Worm (Caenorhabditis elegans) whole organism, L1 larva: ENCODE measurements around the gene ZK1236.9.

Source experiments
- C34B4.2 ChIP-seq: sonication (generic microtip); optimal IDR thresholded peaks from 2 replicates; lab custom pipeline; 2017; ENCODE audit warnings: mild to moderate bottlenecking, missing genetic modification characterization, missing compliant biosample characterization
- aha-1 ChIP-seq: fragments of 150-350 bp; optimal IDR thresholded peaks from 2 replicates; lab custom pipeline; 2014; ENCODE audit warnings: missing biosample characterization, missing genetic modification characterization
- aly-2 ChIP-seq: fragments of 150-350 bp; optimal IDR thresholded peaks from 2 replicates; lab custom pipeline; 2014; ENCODE audit warnings: missing biosample characterization, missing genetic modification characterization
- ama-1 ChIP-seq: fragments of 150-350 bp; optimal IDR thresholded peaks from 2 replicates; lab custom pipeline; 2014
- ceh-63 ChIP-seq: fragments of 200-800 bp; sonication (Bioruptor generic); optimal IDR thresholded peaks from 2 replicates; lab custom pipeline; 2018; ENCODE audit warnings: mild to moderate bottlenecking, missing genetic modification characterization, missing compliant biosample characterization
- ceh-90 ChIP-seq: sonication (generic microtip); optimal IDR thresholded peaks from 2 replicates; lab custom pipeline; 2016; ENCODE audit warnings: missing genetic modification characterization, missing compliant biosample characterization
- ces-1 ChIP-seq: fragments of 150-350 bp; optimal IDR thresholded peaks from 2 replicates; lab custom pipeline; 2014; ENCODE audit warnings: missing biosample characterization, missing genetic modification reagents, missing genetic modification characterization
- dpl-1 ChIP-seq, 3 experiments: fragments of 150-350 bp in 2 of 3; sonication (generic microtip) in 1 of 3; optimal IDR thresholded peaks; 2 replicates each; lab custom pipeline; 2014 to 2017; ENCODE audit warnings: missing biosample characterization in 3 of 3, missing genetic modification characterization in 3 of 3, missing genetic modification reagents in 3 of 3
- dsc-1 ChIP-seq: sonication (generic microtip); optimal IDR thresholded peaks from 2 replicates; lab custom pipeline; 2016; ENCODE audit warnings: mild to moderate bottlenecking, missing genetic modification characterization, missing compliant biosample characterization
- efl-3 ChIP-seq: fragments of 200-800 bp; sonication (Bioruptor generic); optimal IDR thresholded peaks from 2 replicates; lab custom pipeline; 2018; ENCODE audit warnings: mild to moderate bottlenecking, missing genetic modification characterization, missing compliant biosample characterization
- egl-27 ChIP-seq, 2 experiments: fragments of 150-350 bp in 1 of 2; sonication (generic microtip); optimal IDR thresholded peaks; 3 replicates each; lab custom pipeline; 2017 to 2018; ENCODE audit warnings: missing biosample characterization in 2 of 2, missing genetic modification characterization in 2 of 2, missing genetic modification reagents in 2 of 2
- elt-2 ChIP-seq: sonication (generic microtip); optimal IDR thresholded peaks from 2 replicates; lab custom pipeline; 2016; ENCODE audit warnings: missing genetic modification characterization, mild to moderate bottlenecking, inconsistent platforms, missing compliant biosample characterization, missing genetic modification reagents
- elt-3 ChIP-seq, 6 experiments: fragments of 150-350 bp in 1 of 6; sonication (generic microtip); optimal IDR thresholded peaks; 2 replicates each; lab custom pipeline; 2017 to 2018; ENCODE audit warnings: missing biosample characterization in 6 of 6, missing genetic modification characterization in 6 of 6, inconsistent platforms in 1 of 6
- fkh-10 ChIP-seq: sonication (generic microtip); optimal IDR thresholded peaks from 2 replicates; lab custom pipeline; 2017; ENCODE audit warnings: missing biosample characterization, missing genetic modification reagents, missing genetic modification characterization
- hlh-17 ChIP-seq: fragments of 200-800 bp; sonication (Bioruptor generic); optimal IDR thresholded peaks from 2 replicates; lab custom pipeline; 2018; ENCODE audit warnings: missing genetic modification characterization, mild to moderate bottlenecking, missing compliant biosample characterization, moderate library complexity, borderline replicate concordance
- isw-1 ChIP-seq: fragments of 200-800 bp; sonication (Bioruptor generic); IDR thresholded peaks from 2 replicates; pipeline ENCODE4 v1.3.6; 2022; ENCODE audit warnings: missing genetic modification characterization, missing compliant biosample characterization
- lin-13 ChIP-seq: fragments of 150-350 bp; optimal IDR thresholded peaks from 2 replicates; lab custom pipeline; 2014; ENCODE audit warnings: missing biosample characterization, missing genetic modification reagents, missing genetic modification characterization
- lin-14 ChIP-seq: fragments of 200-800 bp; sonication (Bioruptor generic); optimal IDR thresholded peaks from 2 replicates; lab custom pipeline; 2018; ENCODE audit warnings: mild to moderate bottlenecking, missing genetic modification characterization, moderate library complexity, missing compliant biosample characterization
- lin-15B ChIP-seq: fragments of 150-350 bp; sonication (generic microtip); optimal IDR thresholded peaks from 3 replicates; lab custom pipeline; 2014; ENCODE audit warnings: missing biosample characterization, missing genetic modification characterization
- lin-39 ChIP-seq: fragments of 150-350 bp; optimal IDR thresholded peaks from 2 replicates; lab custom pipeline; 2014; ENCODE audit warnings: missing biosample characterization, missing genetic modification reagents, missing genetic modification characterization
- lir-3 ChIP-seq: sonication (generic microtip); optimal IDR thresholded peaks from 2 replicates; lab custom pipeline; 2016; ENCODE audit warnings: mild to moderate bottlenecking, missing genetic modification characterization, moderate library complexity, missing compliant biosample characterization; ENCODE audit not compliant: poor library complexity
- mef-2 ChIP-seq: fragments of 150-350 bp; optimal IDR thresholded peaks from 2 replicates; lab custom pipeline; 2014; ENCODE audit warnings: missing biosample characterization, missing genetic modification characterization
- nhr-12 ChIP-seq: sonication (generic microtip); optimal IDR thresholded peaks from 2 replicates; lab custom pipeline; 2017; ENCODE audit warnings: missing biosample characterization, missing genetic modification characterization
- nhr-28 ChIP-seq: fragments of 150-350 bp; optimal IDR thresholded peaks from 2 replicates; lab custom pipeline; 2014; ENCODE audit warnings: missing biosample characterization, missing genetic modification characterization
- nhr-71 ChIP-seq: sonication (generic microtip); optimal IDR thresholded peaks from 2 replicates; lab custom pipeline; 2016; ENCODE audit warnings: mild to moderate bottlenecking, missing genetic modification characterization, moderate library complexity, missing compliant biosample characterization
- nhr-84 ChIP-seq: sonication (generic microtip); optimal IDR thresholded peaks from 2 replicates; lab custom pipeline; 2017; ENCODE audit warnings: missing biosample characterization, missing genetic modification characterization
- nhr-85 ChIP-seq: sonication (generic microtip); peaks from one replicate; lab custom pipeline; 2016; ENCODE audit warnings: missing genetic modification characterization, inconsistent platforms, missing compliant biosample characterization
- pag-3 ChIP-seq: sonication (generic microtip); optimal IDR thresholded peaks from 2 replicates; lab custom pipeline; 2017; ENCODE audit warnings: missing genetic modification characterization, mild to moderate bottlenecking, missing compliant biosample characterization, antibody characterized with exemption, borderline replicate concordance; ENCODE audit not compliant: insufficient read depth
- pax-3 ChIP-seq: fragments of 200-800 bp; sonication (Bioruptor generic); optimal IDR thresholded peaks from 2 replicates; lab custom pipeline; 2018; ENCODE audit warnings: mild to moderate bottlenecking, missing genetic modification characterization, moderate library complexity, missing compliant biosample characterization
- skn-1 ChIP-seq: fragments of 150-350 bp; optimal IDR thresholded peaks from 2 replicates; lab custom pipeline; 2014; ENCODE audit warnings: missing biosample characterization, missing genetic modification characterization
- snpc-4 ChIP-seq: fragments of 150-350 bp; optimal IDR thresholded peaks from 2 replicates; lab custom pipeline; 2014; ENCODE audit warnings: missing biosample characterization, missing genetic modification characterization
- sox-4 ChIP-seq: sonication (generic microtip); optimal IDR thresholded peaks from 2 replicates; lab custom pipeline; 2016; ENCODE audit warnings: missing genetic modification characterization, missing compliant biosample characterization
- sptf-1 ChIP-seq: fragments of 150-350 bp; optimal IDR thresholded peaks from 2 replicates; lab custom pipeline; 2014; ENCODE audit warnings: missing biosample characterization, missing genetic modification characterization
- sup-37 ChIP-seq: fragments of 200-800 bp; sonication (Bioruptor generic); optimal IDR thresholded peaks from 2 replicates; lab custom pipeline; 2018; ENCODE audit warnings: mild to moderate bottlenecking, missing genetic modification characterization, missing compliant biosample characterization
- swsn-7 ChIP-seq: sonication (generic microtip); optimal IDR thresholded peaks from 2 replicates; lab custom pipeline; 2016; ENCODE audit warnings: missing genetic modification characterization, missing compliant biosample characterization
- tbx-2 ChIP-seq: sonication (generic microtip); optimal IDR thresholded peaks from 2 replicates; lab custom pipeline; 2016; ENCODE audit warnings: missing genetic modification characterization, missing compliant biosample characterization
- tlp-1 ChIP-seq: fragments of 150-350 bp; optimal IDR thresholded peaks from 2 replicates; lab custom pipeline; 2014; ENCODE audit warnings: missing biosample characterization, missing genetic modification characterization
- unc-30 ChIP-seq: sonication (generic microtip); optimal IDR thresholded peaks from 2 replicates; lab custom pipeline; 2017; ENCODE audit warnings: missing biosample characterization, missing genetic modification characterization
- unc-86 ChIP-seq: sonication (generic microtip); optimal IDR thresholded peaks from 2 replicates; lab custom pipeline; 2016; ENCODE audit warnings: missing genetic modification characterization, missing compliant biosample characterization
- unc-98 ChIP-seq: fragments of 200-800 bp; sonication (Bioruptor generic); IDR thresholded peaks from 2 replicates; pipeline ENCODE4 v1.3.6; 2022; ENCODE audit warnings: missing genetic modification characterization, missing compliant biosample characterization
- xbp-1 ChIP-seq: sonication (generic microtip); optimal IDR thresholded peaks from 2 replicates; lab custom pipeline; 2016; ENCODE audit warnings: missing genetic modification characterization, missing compliant biosample characterization
- zag-1 ChIP-seq: fragments of 150-350 bp; optimal IDR thresholded peaks from 2 replicates; lab custom pipeline; 2014; ENCODE audit warnings: missing biosample characterization, missing genetic modification characterization
- zip-4 ChIP-seq: fragments of 200-800 bp; sonication (Bioruptor generic); optimal IDR thresholded peaks from 2 replicates; lab custom pipeline; 2018; ENCODE audit warnings: mild to moderate bottlenecking, missing genetic modification characterization, moderate library complexity, missing compliant biosample characterization

ZK1236.9 gene

DNA sequence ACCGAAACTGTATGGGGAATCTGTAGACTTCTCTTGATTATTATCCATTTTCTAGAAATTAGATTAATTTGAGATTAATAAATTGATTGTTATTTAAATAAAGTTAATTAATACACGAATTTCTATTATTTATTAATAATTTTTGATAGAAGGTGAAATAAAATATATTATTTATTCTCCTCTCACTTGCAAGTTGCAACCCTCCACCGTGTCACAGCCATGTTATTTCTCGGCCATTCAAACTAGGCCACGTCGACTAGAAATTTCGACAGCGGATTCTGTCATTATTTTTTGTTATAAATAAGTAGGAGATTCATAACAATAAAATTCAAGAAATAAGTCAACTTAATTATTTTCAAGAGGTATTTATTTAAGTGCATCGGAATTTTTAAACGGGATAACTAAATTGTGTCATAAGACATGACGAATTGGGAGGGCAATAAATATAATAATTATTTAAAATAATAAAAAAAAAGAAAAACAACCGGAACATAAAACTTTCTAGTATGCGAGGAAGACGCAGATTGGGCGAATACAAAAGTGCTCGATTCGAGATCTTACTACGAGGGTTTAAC is 8.7 kb upstream of the ZK1236.9 start, which contains the start of gene ufbp-1 (continued):
- no peak for TF ChIP-seq C34B4.2 (tag; lab: Kevin White, UChicago)
- no peak for TF ChIP-seq fkh-10 (GFP tag; lab: Kevin White, UChicago)
- peak; percentile 55 for TF ChIP-seq swsn-7 (tag; lab: Kevin White, UChicago)
- TF ChIP-seq lir-3 (tag; lab: Kevin White, UChicago): no peak
- no peak for TF ChIP-seq pag-3 (tag; lab: Kevin White, UChicago)
- TF ChIP-seq ama-1 (lab: Kevin White, UChicago): peak; percentile 99
- TF ChIP-seq aly-2 (tag; lab: Kevin White, UChicago): peak; percentile 98
- peak; percentile 6 for TF ChIP-seq unc-86 (tag; lab: Kevin White, UChicago)
- TF ChIP-seq egl-27 (tag; optimal IDR thresholded peaks at IDR 0.05; lab: Kevin White, UChicago): no peak
- TF ChIP-seq tlp-1: no peak
- no peak for TF ChIP-seq sox-4 (tag; lab: Kevin White, UChicago)
- TF ChIP-seq elt-2 (tag; lab: Kevin White, UChicago): peak; percentile 73
- no peak for TF ChIP-seq aha-1 (tag; lab: Kevin White, UChicago)
- TF ChIP-seq sup-37 (GFP tag; lab: Kevin White, UChicago): no peak
- no peak for TF ChIP-seq ces-1 (GFP tag; lab: Kevin White, UChicago)
- no peak for TF ChIP-seq hlh-17 (GFP tag; lab: Kevin White, UChicago)
- peak; percentile 70 for TF ChIP-seq nhr-85 (tag; lab: Kevin White, UChicago)
- TF ChIP-seq efl-3 (GFP tag; lab: Kevin White, UChicago): no peak
- TF ChIP-seq pax-3 (tag; lab: Kevin White, UChicago): peak; percentile 38
- TF ChIP-seq ceh-63 (GFP tag; lab: Kevin White, UChicago): no peak
- TF ChIP-seq nhr-71 (tag; lab: Kevin White, UChicago): peak; percentile 76
- peak; percentile 91 for TF ChIP-seq xbp-1
- peak; percentile 5 for TF ChIP-seq zip-4
- TF ChIP-seq zag-1: no peak
- TF ChIP-seq isw-1: no peak
- TF ChIP-seq sptf-1 (tag; lab: Kevin White, UChicago): no peak
- peak in 1 of 6 experiments; percentile 90 for TF ChIP-seq elt-3 (tag; optimal IDR thresholded peaks at IDR 0.05; lab: Kevin White, UChicago)
- TF ChIP-seq dsc-1 (tag; lab: Kevin White, UChicago): peak; percentile 33
- TF ChIP-seq skn-1 (tag; lab: Kevin White, UChicago): peak; percentile 94
- peak; percentile 24 to 65 (median 44) for TF ChIP-seq dpl-1 (GFP tag; optimal IDR thresholded peaks at IDR 0.05; lab: Kevin White, UChicago)
- TF ChIP-seq nhr-28 (tag; lab: Kevin White, UChicago): no peak
- no peak for TF ChIP-seq mef-2 (tag; lab: Kevin White, UChicago)
- peak; percentile 83 for TF ChIP-seq snpc-4 (tag; lab: Kevin White, UChicago)
- no peak for TF ChIP-seq unc-98
- peak; percentile 51 for TF ChIP-seq lin-14 (GFP tag; lab: Kevin White, UChicago)
- no peak for TF ChIP-seq tbx-2 (tag; lab: Kevin White, UChicago)
- peak; percentile 36 for TF ChIP-seq ceh-90 (tag; lab: Kevin White, UChicago)
- TF ChIP-seq nhr-84 (tag; lab: Kevin White, UChicago): no peak
- no peak for TF ChIP-seq unc-30 (tag; lab: Kevin White, UChicago)
- TF ChIP-seq lin-13 (GFP tag; lab: Kevin White, UChicago): peak; percentile 58
- TF ChIP-seq nhr-12 (tag; lab: Kevin White, UChicago): no peak
- no peak for TF ChIP-seq lin-39
- TF ChIP-seq lin-15B: peak; percentile 33
